Worm (Caenorhabditis elegans) whole organism, young adult: ENCODE data around the gene col-71.

Experiments
- D2030.7 ChIP-seq: fragments of 200-800 bp; sonication (Bioruptor generic); IDR thresholded peaks from 2 replicates; pipeline ENCODE4 v1.3.6; 2022; ENCODE audit warnings: missing genetic modification reagents, missing genetic modification characterization, missing compliant biosample characterization
- F23B12.7 ChIP-seq: sonication (generic microtip); optimal IDR thresholded peaks from 2 replicates; lab custom pipeline; 2017; ENCODE audit warnings: missing genetic modification characterization, mild to moderate bottlenecking, missing compliant biosample characterization, antibody characterized with exemption, moderate library complexity; ENCODE audit not compliant: insufficient read depth
- F33H1.4 ChIP-seq: fragments of 200-800 bp; sonication (Bioruptor generic); IDR thresholded peaks from 2 replicates; pipeline ENCODE4 v1.3.6; 2022; ENCODE audit warnings: missing genetic modification reagents, missing genetic modification characterization, missing compliant biosample characterization
- F57A8.1 ChIP-seq: fragments of 200-800 bp; sonication (Bioruptor generic); optimal IDR thresholded peaks from 2 replicates; lab custom pipeline; 2018; ENCODE audit warnings: mild to moderate bottlenecking, missing genetic modification characterization, moderate library complexity, missing compliant biosample characterization
- T07F8.4 ChIP-seq: sonication (generic microtip); optimal IDR thresholded peaks from 2 replicates; lab custom pipeline; 2016; ENCODE audit warnings: mild to moderate bottlenecking, missing genetic modification characterization, moderate library complexity, missing compliant biosample characterization
- ZK185.1 ChIP-seq: sonication (generic microtip); optimal IDR thresholded peaks from 2 replicates; lab custom pipeline; 2016; ENCODE audit warnings: mild to moderate bottlenecking, missing genetic modification characterization, missing compliant biosample characterization; ENCODE audit not compliant: poor library complexity, severe bottlenecking
- atf-7 ChIP-seq: sonication (generic microtip); optimal IDR thresholded peaks from 2 replicates; lab custom pipeline; 2017; ENCODE audit warnings: mild to moderate bottlenecking, missing genetic modification characterization, missing compliant biosample characterization
- athp-1 ChIP-seq: sonication (generic microtip); optimal IDR thresholded peaks from 2 replicates; lab custom pipeline; 2017; ENCODE audit warnings: mild to moderate bottlenecking, missing genetic modification characterization, missing compliant biosample characterization
- attf-6 ChIP-seq: fragments of 200-800 bp; sonication (Bioruptor generic); IDR thresholded peaks from 2 replicates; pipeline ENCODE4 v1.3.6; 2022; ENCODE audit warnings: missing genetic modification reagents, missing genetic modification characterization, missing compliant biosample characterization
- cebp-2 ChIP-seq: fragments of 200-800 bp; sonication (Bioruptor generic); IDR thresholded peaks from 2 replicates; pipeline ENCODE4 v1.3.6; 2022; ENCODE audit warnings: missing genetic modification characterization, missing compliant biosample characterization
- ceh-27 ChIP-seq: fragments of 200-800 bp; sonication (Bioruptor generic); optimal IDR thresholded peaks from 2 replicates; lab custom pipeline; 2018; ENCODE audit warnings: mild to moderate bottlenecking, missing genetic modification characterization, moderate library complexity, missing compliant biosample characterization
- ceh-79 ChIP-seq: sonication (generic microtip); optimal IDR thresholded peaks from 2 replicates; lab custom pipeline; 2017; ENCODE audit warnings: mild to moderate bottlenecking, missing genetic modification characterization, missing compliant biosample characterization
- ceh-91 ChIP-seq: fragments of 200-800 bp; sonication (Bioruptor generic); IDR thresholded peaks from 2 replicates; pipeline ENCODE4 v1.3.6; 2022; ENCODE audit warnings: missing genetic modification reagents, missing genetic modification characterization, missing compliant biosample characterization
- dpl-1 ChIP-seq: fragments of 150-350 bp; optimal IDR thresholded peaks from 2 replicates; lab custom pipeline; 2014; ENCODE audit warnings: missing biosample characterization, missing genetic modification reagents, missing genetic modification characterization
- efl-1 ChIP-seq: fragments of 150-350 bp; optimal IDR thresholded peaks from 2 replicates; lab custom pipeline; 2014; ENCODE audit warnings: missing biosample characterization, missing genetic modification reagents, missing genetic modification characterization
- egrh-3 ChIP-seq: fragments of 200-800 bp; sonication (Bioruptor generic); IDR thresholded peaks from 2 replicates; pipeline ENCODE4 v1.3.6; 2022; ENCODE audit warnings: missing genetic modification reagents, missing genetic modification characterization, missing compliant biosample characterization
- fkh-3 ChIP-seq: sonication (generic microtip); optimal IDR thresholded peaks from 2 replicates; lab custom pipeline; 2016; ENCODE audit warnings: mild to moderate bottlenecking, missing genetic modification characterization, missing compliant biosample characterization
- gei-17 ChIP-seq: fragments of 200-800 bp; sonication (Bioruptor generic); optimal IDR thresholded peaks from 2 replicates; lab custom pipeline; 2018; ENCODE audit warnings: mild to moderate bottlenecking, missing genetic modification characterization, missing compliant biosample characterization
- hlh-12 ChIP-seq: sonication (generic microtip); optimal IDR thresholded peaks from 2 replicates; lab custom pipeline; 2016; ENCODE audit warnings: missing genetic modification characterization, missing compliant biosample characterization
- hmg-1.2 ChIP-seq: fragments of 200-800 bp; sonication (Bioruptor generic); IDR thresholded peaks from 2 replicates; pipeline ENCODE4 v1.3.6; 2022; ENCODE audit warnings: missing genetic modification reagents, missing genetic modification characterization, missing compliant biosample characterization
- let-607 ChIP-seq, 2 experiments: fragments of 200-800 bp in 1 of 2; sonication (Bioruptor generic) in 1 of 2; sonication (generic microtip) in 1 of 2; optimal IDR thresholded peaks; 2 replicates each; lab custom pipeline; 2016 to 2018; ENCODE audit warnings: mild to moderate bottlenecking in 2 of 2, missing compliant biosample characterization in 2 of 2, missing genetic modification characterization in 2 of 2, moderate library complexity in 2 of 2, missing genotype in 1 of 2
- lin-54 ChIP-seq: fragments of 200-800 bp; sonication (Bioruptor generic); optimal IDR thresholded peaks from 2 replicates; lab custom pipeline; 2018; ENCODE audit warnings: mild to moderate bottlenecking, missing genetic modification characterization, missing compliant biosample characterization
- lir-1 ChIP-seq: fragments of 200-800 bp; sonication (Bioruptor generic); conservative IDR thresholded peaks from 2 replicates; pipeline ENCODE4 v1.3.6; 2022; ENCODE audit warnings: missing genetic modification reagents, missing genetic modification characterization, missing compliant biosample characterization
- lsl-1 ChIP-seq: fragments of 200-800 bp; sonication (Bioruptor generic); optimal IDR thresholded peaks from 2 replicates; lab custom pipeline; 2018; ENCODE audit warnings: mild to moderate bottlenecking, missing genetic modification characterization, moderate library complexity, missing compliant biosample characterization
- madf-10 ChIP-seq: sonication (generic microtip); optimal IDR thresholded peaks from 2 replicates; lab custom pipeline; 2016; ENCODE audit warnings: mild to moderate bottlenecking, missing genetic modification characterization, missing compliant biosample characterization
- madf-6 ChIP-seq: fragments of 200-800 bp; sonication (Bioruptor generic); IDR thresholded peaks from 2 replicates; pipeline ENCODE4 v1.3.6; 2022; ENCODE audit warnings: missing genetic modification reagents, missing genetic modification characterization, missing compliant biosample characterization
- madf-8 ChIP-seq: fragments of 200-800 bp; sonication (Bioruptor generic); conservative IDR thresholded peaks from 2 replicates; pipeline ENCODE4 v1.3.6; 2022; ENCODE audit warnings: missing genetic modification reagents, missing genetic modification characterization, missing compliant biosample characterization
- mcd-1 ChIP-seq: fragments of 200-800 bp; sonication (Bioruptor generic); IDR thresholded peaks from 2 replicates; pipeline ENCODE4 v1.3.6; 2022; ENCODE audit warnings: missing genetic modification reagents, missing genetic modification characterization, missing compliant biosample characterization
- mel-28 ChIP-seq: sonication (generic microtip); optimal IDR thresholded peaks from 2 replicates; lab custom pipeline; 2016; ENCODE audit warnings: borderline replicate concordance, mild to moderate bottlenecking, missing genetic modification characterization, missing compliant biosample characterization
- pbrm-1 ChIP-seq: fragments of 200-800 bp; sonication (Bioruptor generic); IDR thresholded peaks from 2 replicates; pipeline ENCODE4 v1.3.6; 2022; ENCODE audit warnings: missing genetic modification reagents, missing genetic modification characterization, missing compliant biosample characterization
- pha-4 ChIP-seq: fragments of 150-350 bp; sonication (generic microtip); optimal IDR thresholded peaks from 2 replicates; lab custom pipeline; 2014; ENCODE audit warnings: missing biosample characterization, missing genetic modification reagents, missing genetic modification characterization
- snpc-1.1 ChIP-seq: sonication (generic microtip); optimal IDR thresholded peaks from 2 replicates; lab custom pipeline; 2017; ENCODE audit warnings: missing genetic modification characterization, mild to moderate bottlenecking, missing compliant biosample characterization, antibody characterized with exemption, moderate library complexity, missing genotype, missing genetic modification reagents; ENCODE audit not compliant: insufficient read depth
- snpc-1.3 ChIP-seq: sonication (generic microtip); optimal IDR thresholded peaks from 2 replicates; lab custom pipeline; 2017; ENCODE audit warnings: missing genetic modification characterization, mild to moderate bottlenecking, missing compliant biosample characterization, antibody characterized with exemption, moderate library complexity, missing genotype, missing genetic modification reagents; ENCODE audit not compliant: insufficient read depth
- snpc-3.4 ChIP-seq: sonication (generic microtip); optimal IDR thresholded peaks from 2 replicates; lab custom pipeline; 2017; ENCODE audit warnings: missing genetic modification characterization, mild to moderate bottlenecking, missing compliant biosample characterization, antibody characterized with exemption, moderate library complexity, missing genotype, missing genetic modification reagents
- xnd-1 ChIP-seq: sonication (generic microtip); optimal IDR thresholded peaks from 2 replicates; lab custom pipeline; 2016; ENCODE audit warnings: missing genotype, missing genetic modification reagents, missing genetic modification characterization, missing compliant biosample characterization
- zfh-2 ChIP-seq: fragments of 200-800 bp; sonication (Bioruptor generic); conservative IDR thresholded peaks from 2 replicates; pipeline ENCODE4 v1.3.6; 2022; ENCODE audit warnings: missing genetic modification reagents, missing genetic modification characterization, missing compliant biosample characterization
- zim-3 ChIP-seq: sonication (generic microtip); optimal IDR thresholded peaks from 2 replicates; lab custom pipeline; 2017; ENCODE audit warnings: mild to moderate bottlenecking, missing genetic modification characterization, moderate library complexity, missing compliant biosample characterization
- ztf-3 ChIP-seq: fragments of 200-800 bp; sonication (Bioruptor generic); optimal IDR thresholded peaks from 2 replicates; lab custom pipeline; 2018; ENCODE audit warnings: mild to moderate bottlenecking, missing genetic modification characterization, missing compliant biosample characterization
- ztf-6 ChIP-seq: fragments of 200-800 bp; sonication (Bioruptor generic); IDR thresholded peaks from 2 replicates; pipeline ENCODE4 v1.3.6; 2022; ENCODE audit warnings: missing genetic modification reagents, missing genetic modification characterization, missing compliant biosample characterization

The col-71 gene

ce11 chrII:3547282-3547681 is 44.9 kb upstream of the col-71 start:
- TF ChIP-seq pha-4 (tag; lab: Kevin White, UChicago), result no peak
- peak; percentile 84 for TF ChIP-seq zfh-2 (GFP tag; lab: Robert Waterston, UW)
- no peak for TF ChIP-seq dpl-1 (GFP tag; lab: Kevin White, UChicago)
- peak; percentile 74; the same call in 1 of the 2 replicates for TF ChIP-seq hmg-1.2 (GFP tag; lab: Robert Waterston, UW)
- no peak for TF ChIP-seq lir-1 (GFP tag; lab: Robert Waterston, UW)
- no peak for TF ChIP-seq zim-3 (tag; lab: Kevin White, UChicago)
- no peak for TF ChIP-seq mel-28
- TF ChIP-seq gei-17 (GFP tag; lab: Kevin White, UChicago), result no peak
- TF ChIP-seq madf-10 (tag; lab: Kevin White, UChicago), result no peak
- TF ChIP-seq F23B12.7 (tag; lab: Kevin White, UChicago), result no peak
- no peak for TF ChIP-seq F57A8.1 (GFP tag; lab: Kevin White, UChicago)
- no peak for TF ChIP-seq attf-6 (GFP tag; lab: Robert Waterston, UW)
- TF ChIP-seq hlh-12 (tag; lab: Kevin White, UChicago), result no peak
- TF ChIP-seq snpc-1.1 (tag; lab: Kevin White, UChicago), result no peak
- no peak for TF ChIP-seq fkh-3
- no peak for TF ChIP-seq atf-7
- TF ChIP-seq let-607 (tag; optimal IDR thresholded peaks at IDR 0.05; lab: Kevin White, UChicago), result no peak
- no peak for TF ChIP-seq snpc-1.3
- TF ChIP-seq egrh-3 (GFP tag; lab: Robert Waterston, UW), result 0 out of 2 replicates have a peak, but pooled peaks have one; percentile 18
- TF ChIP-seq cebp-2 (GFP tag; lab: Robert Waterston, UW), result no peak
- peak; percentile 37 for TF ChIP-seq ceh-27 (GFP tag; lab: Kevin White, UChicago)
- no peak for TF ChIP-seq ZK185.1 (tag; lab: Kevin White, UChicago)
- no peak for TF ChIP-seq athp-1 (tag; lab: Kevin White, UChicago)
- TF ChIP-seq ceh-79 (tag; lab: Kevin White, UChicago), result no peak
- no peak for TF ChIP-seq ztf-6 (GFP tag; lab: Robert Waterston, UW)
- no peak for TF ChIP-seq T07F8.4 (tag; lab: Kevin White, UChicago)
- TF ChIP-seq mcd-1 (GFP tag; lab: Robert Waterston, UW), result peak; percentile 54
- no peak for TF ChIP-seq lin-54 (GFP tag; lab: Kevin White, UChicago)

DNA sequence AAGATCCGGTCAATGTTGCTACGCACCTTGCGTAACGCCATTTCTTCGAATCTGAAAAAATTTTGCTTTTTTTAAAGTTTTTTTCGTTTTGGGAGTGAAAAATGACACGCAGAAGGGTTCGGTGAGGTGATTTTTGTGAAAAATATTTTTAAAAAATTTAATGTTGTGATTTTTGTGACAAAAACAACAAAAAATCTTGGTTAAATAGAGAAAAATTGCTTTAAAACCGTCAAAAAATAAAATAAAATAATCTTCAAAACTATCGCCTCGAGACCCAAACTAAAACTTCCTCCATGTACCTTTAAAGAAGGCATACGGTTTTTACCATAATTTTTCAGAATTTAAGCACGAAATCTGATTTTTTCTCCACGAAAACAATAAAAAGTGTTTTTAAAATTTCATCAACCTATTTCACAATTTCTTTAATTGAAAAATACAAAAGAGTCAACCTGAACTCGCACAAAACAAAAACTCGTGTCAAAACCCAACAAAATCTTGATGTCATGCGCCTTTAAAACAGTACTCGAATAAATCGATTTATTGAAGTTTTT is 44.1 kb upstream of the col-71 start, which contains the start of gene apd-3:
apd-3 (minus strand) TSS at position 51 of the 551 bp plus-strand sequence.
- TF ChIP-seq efl-1 (peak; percentile 27), F33H1.4 (GFP tag; lab: Robert Waterston, UW) (peak; percentile 93), lsl-1 (GFP tag; lab: Kevin White, UChicago) (peak; percentile 98), hmg-1.2 (GFP tag; lab: Robert Waterston, UW) (no peak), lin-54 (GFP tag; lab: Kevin White, UChicago) (peak; percentile 4), pbrm-1 (GFP tag; lab: Robert Waterston, UW) (no peak), madf-6 (GFP tag; lab: Robert Waterston, UW) (peak; percentile 95), snpc-3.4 (peak; percentile 10), mcd-1 (GFP tag; lab: Robert Waterston, UW) (peak; percentile 32; the same call in 1 of the 2 replicates), xnd-1 (tag; lab: Kevin White, UChicago) (peak; percentile 97), ceh-91 (GFP tag; lab: Robert Waterston, UW) (0 out of 2 replicates have a peak, but pooled peaks have one; percentile 38), madf-8 (GFP tag; lab: Robert Waterston, UW) (peak; percentile 82), snpc-1.3 (peak; percentile 19), athp-1 (tag; lab: Kevin White, UChicago) (no peak), D2030.7 (GFP tag; lab: Robert Waterston, UW) (peak; percentile 58), ztf-3 (GFP tag; lab: Kevin White, UChicago) (no peak)
